Worm (Caenorhabditis elegans) whole organism, L2 larva: ENCODE measurements around the gene Y55F3AM.21.

Source experiments
- C34F6.9 ChIP-seq: fragments of 150-350 bp; optimal IDR thresholded peaks from 2 replicates; lab custom pipeline; 2014; ENCODE audit warnings: missing biosample characterization, missing genetic modification characterization
- F13H6.1 ChIP-seq: sonication (generic microtip); optimal IDR thresholded peaks from 2 replicates; lab custom pipeline; 2016; ENCODE audit warnings: missing genetic modification characterization, missing compliant biosample characterization
- R02D3.7 ChIP-seq: fragments of 150-350 bp; optimal IDR thresholded peaks from 2 replicates; lab custom pipeline; 2014; ENCODE audit warnings: missing biosample characterization, missing genetic modification characterization
- Y55F3AM.14 ChIP-seq: fragments of 200-800 bp; sonication (Bioruptor generic); optimal IDR thresholded peaks from 2 replicates; lab custom pipeline; 2018; ENCODE audit warnings: mild to moderate bottlenecking, missing genetic modification characterization, missing compliant biosample characterization
- ZK546.5 ChIP-seq: sonication (generic microtip); optimal IDR thresholded peaks from 2 replicates; lab custom pipeline; 2017; ENCODE audit warnings: missing biosample characterization, missing genetic modification characterization
- alr-1 ChIP-seq: fragments of 150-350 bp; optimal IDR thresholded peaks from 2 replicates; lab custom pipeline; 2014; ENCODE audit warnings: missing biosample characterization, missing genetic modification characterization
- aly-2 ChIP-seq: fragments of 150-350 bp; optimal IDR thresholded peaks from 2 replicates; lab custom pipeline; 2014; ENCODE audit warnings: missing biosample characterization, missing genetic modification characterization
- ama-1 ChIP-seq: fragments of 150-350 bp; optimal IDR thresholded peaks from 2 replicates; lab custom pipeline; 2018; ENCODE audit warnings: inconsistent platforms
- blmp-1 ChIP-seq: sonication (generic microtip); optimal IDR thresholded peaks from 2 replicates; lab custom pipeline; 2017; ENCODE audit warnings: missing genetic modification characterization, mild to moderate bottlenecking, missing compliant biosample characterization, antibody characterized with exemption, moderate library complexity; ENCODE audit not compliant: insufficient read depth
- ceh-16 ChIP-seq: fragments of 150-350 bp; optimal IDR thresholded peaks from 2 replicates; lab custom pipeline; 2014; ENCODE audit warnings: missing biosample characterization, missing genetic modification characterization
- ceh-82 ChIP-seq: fragments of 150-350 bp; optimal IDR thresholded peaks from 2 replicates; lab custom pipeline; 2014; ENCODE audit warnings: missing biosample characterization, missing genetic modification characterization
- crh-2 ChIP-seq: sonication (generic microtip); optimal IDR thresholded peaks from 2 replicates; lab custom pipeline; 2017; ENCODE audit warnings: missing biosample characterization, missing genetic modification characterization
- dmd-4 ChIP-seq: sonication (generic microtip); optimal IDR thresholded peaks from 2 replicates; lab custom pipeline; 2017; ENCODE audit warnings: missing biosample characterization, missing genetic modification characterization
- egl-27 ChIP-seq: sonication (generic microtip); optimal IDR thresholded peaks from 3 replicates; lab custom pipeline; 2017; ENCODE audit warnings: missing biosample characterization, missing genetic modification reagents, missing genetic modification characterization
- elt-1 ChIP-seq: fragments of 150-350 bp; optimal IDR thresholded peaks from 2 replicates; lab custom pipeline; 2014; ENCODE audit warnings: missing biosample characterization, missing genetic modification characterization
- elt-3 ChIP-seq: sonication (generic microtip); optimal IDR thresholded peaks from 2 replicates; lab custom pipeline; 2017; ENCODE audit warnings: missing biosample characterization, missing genetic modification characterization
- fos-1 ChIP-seq: fragments of 150-350 bp; optimal IDR thresholded peaks from 2 replicates; lab custom pipeline; 2014; ENCODE audit warnings: missing biosample characterization, missing genetic modification characterization
- gmeb-1 ChIP-seq: fragments of 150-350 bp; optimal IDR thresholded peaks from 2 replicates; lab custom pipeline; 2014; ENCODE audit warnings: missing biosample characterization, missing genetic modification characterization
- lin-11 ChIP-seq: fragments of 150-350 bp; sonication (generic microtip); optimal IDR thresholded peaks from 2 replicates; lab custom pipeline; 2014; ENCODE audit warnings: missing biosample characterization, missing genetic modification characterization, inconsistent platforms, mixed read lengths
- lin-13 ChIP-seq: fragments of 150-350 bp; optimal IDR thresholded peaks from 2 replicates; lab custom pipeline; 2014; ENCODE audit warnings: missing biosample characterization, missing genetic modification reagents, missing genetic modification characterization
- lin-39 ChIP-seq: fragments of 150-350 bp; optimal IDR thresholded peaks from 2 replicates; lab custom pipeline; 2014; ENCODE audit warnings: missing biosample characterization, missing genetic modification reagents, missing genetic modification characterization
- lsy-2 ChIP-seq, 2 experiments: fragments of 150-350 bp in 1 of 2; sonication (generic microtip) in 1 of 2; optimal IDR thresholded peaks; 2 replicates each; lab custom pipeline; 2014 to 2017; ENCODE audit warnings: missing biosample characterization in 2 of 2, missing genetic modification characterization in 2 of 2
- mab-5 ChIP-seq: fragments of 150-350 bp; optimal IDR thresholded peaks from 2 replicates; lab custom pipeline; 2014; ENCODE audit warnings: missing biosample characterization, missing genetic modification characterization
- mbf-1 ChIP-seq: sonication (generic microtip); optimal IDR thresholded peaks from 2 replicates; lab custom pipeline; 2017; ENCODE audit warnings: missing biosample characterization, missing genetic modification characterization
- mdl-1 ChIP-seq, 2 experiments: fragments of 150-350 bp in 1 of 2; sonication (generic microtip) in 1 of 2; optimal IDR thresholded peaks; 2 replicates each; lab custom pipeline; 2017; ENCODE audit warnings: missing biosample characterization in 2 of 2, missing genetic modification characterization in 2 of 2
- nhr-10 ChIP-seq: sonication (generic microtip); optimal IDR thresholded peaks from 2 replicates; lab custom pipeline; 2017; ENCODE audit warnings: missing biosample characterization, missing genetic modification characterization
- nhr-11 ChIP-seq: fragments of 150-350 bp; optimal IDR thresholded peaks from 2 replicates; lab custom pipeline; 2014; ENCODE audit warnings: missing biosample characterization, missing genetic modification characterization
- nhr-12 ChIP-seq: fragments of 150-350 bp; optimal IDR thresholded peaks from 2 replicates; lab custom pipeline; 2014; ENCODE audit warnings: missing biosample characterization, missing genetic modification characterization
- nhr-129 ChIP-seq: fragments of 150-350 bp; optimal IDR thresholded peaks from 2 replicates; lab custom pipeline; 2014; ENCODE audit warnings: missing biosample characterization, missing genetic modification characterization
- nhr-21 ChIP-seq: fragments of 150-350 bp; optimal IDR thresholded peaks from 2 replicates; lab custom pipeline; 2014; ENCODE audit warnings: missing biosample characterization, missing genetic modification characterization
- nhr-23 ChIP-seq: fragments of 150-350 bp; optimal IDR thresholded peaks from 2 replicates; lab custom pipeline; 2014; ENCODE audit warnings: missing biosample characterization, missing genetic modification reagents, missing genetic modification characterization
- nhr-237 ChIP-seq: fragments of 150-350 bp; optimal IDR thresholded peaks from 2 replicates; lab custom pipeline; 2014; ENCODE audit warnings: missing biosample characterization, missing genetic modification characterization
- nhr-25 ChIP-seq: fragments of 150-350 bp; sonication (generic microtip); optimal IDR thresholded peaks from 3 replicates; lab custom pipeline; 2014; ENCODE audit warnings: missing biosample characterization, missing genetic modification characterization
- nhr-6 ChIP-seq: fragments of 150-350 bp; optimal IDR thresholded peaks from 2 replicates; lab custom pipeline; 2014; ENCODE audit warnings: missing biosample characterization, missing genetic modification characterization
- nhr-77 ChIP-seq: fragments of 150-350 bp; optimal IDR thresholded peaks from 2 replicates; lab custom pipeline; 2014; ENCODE audit warnings: missing biosample characterization, missing genetic modification characterization
- peb-1 ChIP-seq: fragments of 150-350 bp; optimal IDR thresholded peaks from 2 replicates; lab custom pipeline; 2014; ENCODE audit warnings: missing biosample characterization, missing genetic modification characterization
- sem-4 ChIP-seq: fragments of 150-350 bp; optimal IDR thresholded peaks from 2 replicates; lab custom pipeline; 2014; ENCODE audit warnings: missing biosample characterization, missing genetic modification reagents, missing genetic modification characterization
- skn-1 ChIP-seq: sonication (generic microtip); optimal IDR thresholded peaks from 2 replicates; lab custom pipeline; 2017; ENCODE audit warnings: missing biosample characterization, missing genetic modification characterization
- sma-3 ChIP-seq: sonication (generic microtip); optimal IDR thresholded peaks from 2 replicates; lab custom pipeline; 2016; ENCODE audit warnings: missing genetic modification reagents, missing genetic modification characterization, missing compliant biosample characterization
- sma-9 ChIP-seq, 2 experiments: fragments of 150-350 bp in 1 of 2; sonication (generic microtip) in 1 of 2; optimal IDR thresholded peaks; 2 replicates each; lab custom pipeline; 2014 to 2016; ENCODE audit warnings: missing genetic modification characterization in 2 of 2, mild to moderate bottlenecking in 1 of 2, missing biosample characterization in 1 of 2, missing compliant biosample characterization in 1 of 2, missing genetic modification reagents in 1 of 2, moderate library complexity in 1 of 2
- snpc-4 ChIP-seq: fragments of 150-350 bp; optimal IDR thresholded peaks from 2 replicates; lab custom pipeline; 2014; ENCODE audit warnings: missing biosample characterization, missing genetic modification characterization
- unc-39 ChIP-seq: fragments of 150-350 bp; optimal IDR thresholded peaks from 2 replicates; lab custom pipeline; 2014; ENCODE audit warnings: missing biosample characterization, missing genetic modification characterization
- unc-55 ChIP-seq: fragments of 150-350 bp; sonication (generic microtip); optimal IDR thresholded peaks from 3 replicates; lab custom pipeline; 2014; ENCODE audit warnings: missing biosample characterization, missing genetic modification reagents, missing genetic modification characterization
- unc-62 ChIP-seq: fragments of 150-350 bp; optimal IDR thresholded peaks from 2 replicates; lab custom pipeline; 2014; ENCODE audit warnings: missing biosample characterization, missing genetic modification reagents, missing genetic modification characterization
- zag-1 ChIP-seq: fragments of 150-350 bp; optimal IDR thresholded peaks from 2 replicates; lab custom pipeline; 2014; ENCODE audit warnings: missing biosample characterization, missing genetic modification characterization
- ztf-1 ChIP-seq: fragments of 200-800 bp; sonication (Bioruptor generic); conservative IDR thresholded peaks from 2 replicates; pipeline ENCODE4 v1.3.6; 2022; ENCODE audit warnings: missing genetic modification characterization, missing compliant biosample characterization
- ztf-11 ChIP-seq: sonication (generic microtip); optimal IDR thresholded peaks from 2 replicates; lab custom pipeline; 2017; ENCODE audit warnings: missing biosample characterization, missing genetic modification characterization
- ztf-4 ChIP-seq: fragments of 150-350 bp; optimal IDR thresholded peaks from 2 replicates; lab custom pipeline; 2014; ENCODE audit warnings: missing biosample characterization, missing genetic modification characterization

Y55F3AM.21 gene

ce11 chrIV:1013233-1013798 lies 38.2 kb downstream of the Y55F3AM.21 start:
- TF ChIP-seq lsy-2 (tag; optimal IDR thresholded peaks at IDR 0.05; lab: Kevin White, UChicago): no peak
- no peak for TF ChIP-seq elt-3 (tag; lab: Kevin White, UChicago)
- TF ChIP-seq sma-3 (GFP tag; lab: Kevin White, UChicago): no peak
- TF ChIP-seq nhr-6 (tag; lab: Kevin White, UChicago): no peak
- TF ChIP-seq dmd-4 (tag; lab: Kevin White, UChicago): no peak
- no peak for TF ChIP-seq nhr-129 (tag; lab: Kevin White, UChicago)
- no peak for TF ChIP-seq skn-1 (tag; lab: Kevin White, UChicago)
- TF ChIP-seq mdl-1 (tag; optimal IDR thresholded peaks at IDR 0.05; lab: Kevin White, UChicago): no peak
- TF ChIP-seq R02D3.7 (tag; lab: Kevin White, UChicago): no peak
- no peak for TF ChIP-seq nhr-10 (tag; lab: Kevin White, UChicago)
- no peak for TF ChIP-seq lin-11 (tag; lab: Kevin White, UChicago)
- TF ChIP-seq mbf-1 (tag; lab: Kevin White, UChicago): no peak
- no peak for TF ChIP-seq ztf-1
- no peak for TF ChIP-seq ceh-16 (tag; lab: Kevin White, UChicago)
- TF ChIP-seq nhr-21 (tag; lab: Kevin White, UChicago): no peak
- TF ChIP-seq nhr-25 (tag; lab: Kevin White, UChicago): no peak
- no peak for TF ChIP-seq ceh-82 (tag; lab: Kevin White, UChicago)
- TF ChIP-seq, all 48 proteins: peak for 0

ce11 chrIV:1012447-1012846 lies 39.0 kb downstream of the Y55F3AM.21 start, which contains the start of gene rbm-39:
Gene rbm-39, plus strand, starts transcription at chrIV:1012624.
- TF ChIP-seq elt-1 (tag; lab: Kevin White, UChicago): no peak
- TF ChIP-seq nhr-129 (tag; lab: Kevin White, UChicago): peak; percentile 77
- TF ChIP-seq elt-3 (tag; lab: Kevin White, UChicago): no peak
- peak in 1 of 2 experiments; percentile 59 for TF ChIP-seq mdl-1 (tag; optimal IDR thresholded peaks at IDR 0.05; lab: Kevin White, UChicago)
- TF ChIP-seq unc-39 (tag; lab: Kevin White, UChicago): no peak
- TF ChIP-seq nhr-6 (tag; lab: Kevin White, UChicago): peak; percentile 28
- peak; percentile 82 for TF ChIP-seq lin-11 (tag; lab: Kevin White, UChicago)
- TF ChIP-seq C34F6.9 (tag; lab: Kevin White, UChicago): peak; percentile 92
- no peak for TF ChIP-seq skn-1 (tag; lab: Kevin White, UChicago)
- TF ChIP-seq egl-27: peak; percentile 43
- no peak for TF ChIP-seq unc-62 (GFP tag; lab: Kevin White, UChicago)
- TF ChIP-seq ZK546.5 (tag; lab: Kevin White, UChicago): peak; percentile 20
- peak; percentile 48 for TF ChIP-seq fos-1 (tag; lab: Kevin White, UChicago)
- TF ChIP-seq ztf-1: no peak
- peak; percentile 59 for TF ChIP-seq ama-1
- TF ChIP-seq ztf-4 (tag; lab: Kevin White, UChicago): peak; percentile 20
- TF ChIP-seq Y55F3AM.14 (GFP tag; lab: Kevin White, UChicago): no peak
- no peak for TF ChIP-seq dmd-4 (tag; lab: Kevin White, UChicago)
- peak; percentile 80 to 90 for TF ChIP-seq lsy-2 (tag; optimal IDR thresholded peaks at IDR 0.05; lab: Kevin White, UChicago)
- TF ChIP-seq nhr-23 (tag; lab: Kevin White, UChicago): no peak
- TF ChIP-seq F13H6.1 (tag; lab: Kevin White, UChicago): peak; percentile 76
- no peak for TF ChIP-seq lin-39 (tag; lab: Kevin White, UChicago)
- TF ChIP-seq nhr-10 (tag; lab: Kevin White, UChicago): no peak
- TF ChIP-seq sem-4: peak; percentile 8
- peak; percentile 4 for TF ChIP-seq ceh-82 (tag; lab: Kevin White, UChicago)
- peak; percentile 5 for TF ChIP-seq mab-5 (tag; lab: Kevin White, UChicago)
- TF ChIP-seq lin-13 (GFP tag; lab: Kevin White, UChicago): peak; percentile 87
- TF ChIP-seq peb-1 (tag; lab: Kevin White, UChicago): no peak
- peak; percentile 70 for TF ChIP-seq nhr-21 (tag; lab: Kevin White, UChicago)
- TF ChIP-seq ztf-11 (tag; lab: Kevin White, UChicago): no peak
- no peak for TF ChIP-seq sma-9 (GFP tag; optimal IDR thresholded peaks at IDR 0.05; lab: Kevin White, UChicago)
- TF ChIP-seq sma-9 (tag; optimal IDR thresholded peaks at IDR 0.05; lab: Kevin White, UChicago): no peak
- TF ChIP-seq mbf-1 (tag; lab: Kevin White, UChicago): no peak
- TF ChIP-seq zag-1: no peak
- peak; percentile 68 for TF ChIP-seq nhr-25 (tag; lab: Kevin White, UChicago)
- TF ChIP-seq nhr-237: no peak
- peak; percentile 92 for TF ChIP-seq unc-55 (GFP tag; lab: Kevin White, UChicago)
- no peak for TF ChIP-seq nhr-11
- peak; percentile 26 for TF ChIP-seq ceh-16 (tag; lab: Kevin White, UChicago)
- TF ChIP-seq blmp-1 (tag; lab: Kevin White, UChicago): peak; percentile 14
- peak; percentile 84 for TF ChIP-seq crh-2
- no peak for TF ChIP-seq nhr-12 (tag; lab: Kevin White, UChicago)
- TF ChIP-seq alr-1: no peak
- TF ChIP-seq R02D3.7 (tag; lab: Kevin White, UChicago): no peak
- TF ChIP-seq aly-2 (tag; lab: Kevin White, UChicago): no peak
- peak; percentile 83 for TF ChIP-seq sma-3 (GFP tag; lab: Kevin White, UChicago)
- no peak for TF ChIP-seq nhr-77 (tag; lab: Kevin White, UChicago)
- peak; percentile 52 for TF ChIP-seq snpc-4
- TF ChIP-seq gmeb-1 (tag; lab: Kevin White, UChicago): peak; percentile 82
